Worm (Caenorhabditis elegans) whole organism, L4 larva: ENCODE measurements around the gene sart-3.
A peak's percentile ranks its signal among the peaks of the same experiment; 100 is the strongest.

ENCODE experiments used
- D1046.2 ChIP-seq: fragments of 200-800 bp; sonication (Bioruptor generic); IDR thresholded peaks from 2 replicates; pipeline ENCODE4 v1.3.6; 2022; ENCODE audit warnings: missing genetic modification characterization, missing compliant biosample characterization
- F10B5.3 ChIP-seq: sonication (generic microtip); optimal IDR thresholded peaks from 2 replicates; lab custom pipeline; 2016; ENCODE audit warnings: mild to moderate bottlenecking, missing genetic modification characterization, missing compliant biosample characterization
- F26F4.8 ChIP-seq: fragments of 200-800 bp; sonication (Bioruptor generic); conservative IDR thresholded peaks from 2 replicates; pipeline ENCODE4 v1.3.6; 2022; ENCODE audit warnings: missing genetic modification characterization, missing compliant biosample characterization
- F37D6.2 ChIP-seq: sonication (generic microtip); optimal IDR thresholded peaks from 2 replicates; lab custom pipeline; 2016; ENCODE audit warnings: mild to moderate bottlenecking, missing genetic modification characterization, missing compliant biosample characterization
- Y48G9A.11 ChIP-seq: fragments of 200-800 bp; sonication (Bioruptor generic); IDR thresholded peaks from 2 replicates; pipeline ENCODE4 v1.3.6; 2022; ENCODE audit warnings: missing genetic modification reagents, missing genetic modification characterization, missing compliant biosample characterization
- Y5F2A.4 ChIP-seq: fragments of 200-800 bp; sonication (Bioruptor generic); optimal IDR thresholded peaks from 2 replicates; lab custom pipeline; 2018; ENCODE audit warnings: mild to moderate bottlenecking, missing genetic modification characterization, missing compliant biosample characterization
- Y75B8A.6 ChIP-seq: fragments of 200-800 bp; sonication (Bioruptor generic); IDR thresholded peaks from 2 replicates; pipeline ENCODE4 v1.3.6; 2022; ENCODE audit warnings: missing genetic modification reagents, missing genetic modification characterization, missing compliant biosample characterization
- ZK337.2 ChIP-seq: fragments of 200-800 bp; sonication (Bioruptor generic); IDR thresholded peaks from 2 replicates; pipeline ENCODE4 v1.3.6; 2022; ENCODE audit warnings: missing genetic modification reagents, missing genetic modification characterization, missing compliant biosample characterization
- aha-1 ChIP-seq: fragments of 150-350 bp; peaks from one replicate; lab custom pipeline; 2014; ENCODE audit warnings: missing biosample characterization, missing genetic modification characterization
- attf-4 ChIP-seq: sonication (generic microtip); optimal IDR thresholded peaks from 3 replicates; lab custom pipeline; 2017; ENCODE audit warnings: missing biosample characterization, missing genetic modification characterization
- ceh-20 ChIP-seq: fragments of 200-800 bp; sonication (Bioruptor generic); IDR thresholded peaks from 2 replicates; pipeline ENCODE4 v1.3.6; 2022; ENCODE audit warnings: missing genetic modification reagents, missing genetic modification characterization, missing compliant biosample characterization
- ceh-28 ChIP-seq: fragments of 150-350 bp; optimal IDR thresholded peaks from 2 replicates; lab custom pipeline; 2014; ENCODE audit warnings: missing biosample characterization, missing genetic modification reagents, missing genetic modification characterization
- ceh-44 ChIP-seq: fragments of 200-800 bp; sonication (Bioruptor generic); IDR thresholded peaks from 2 replicates; pipeline ENCODE4 v1.3.6; 2022; ENCODE audit warnings: missing genetic modification reagents, missing genetic modification characterization, missing compliant biosample characterization
- ceh-82 ChIP-seq: sonication (generic microtip); optimal IDR thresholded peaks from 2 replicates; lab custom pipeline; 2017; ENCODE audit warnings: missing biosample characterization, missing genetic modification characterization
- ces-1 ChIP-seq: fragments of 150-350 bp; sonication (generic microtip); optimal IDR thresholded peaks from 4 replicates; lab custom pipeline; 2014; ENCODE audit warnings: missing biosample characterization, missing genetic modification reagents, missing genetic modification characterization
- daf-12 ChIP-seq: fragments of 150-350 bp; optimal IDR thresholded peaks from 2 replicates; lab custom pipeline; 2014; ENCODE audit warnings: missing biosample characterization, missing genetic modification reagents, missing genetic modification characterization
- daf-16 ChIP-seq, 3 experiments: sonication (generic microtip); optimal IDR thresholded peaks; 2 replicates each; lab custom pipeline; 2016 to 2017; ENCODE audit warnings: missing genetic modification characterization in 3 of 3, missing genetic modification reagents in 3 of 3, mild to moderate bottlenecking in 2 of 3, missing compliant biosample characterization in 2 of 3, missing biosample characterization in 1 of 3, moderate library complexity in 1 of 3
- dmd-6 ChIP-seq: fragments of 200-800 bp; sonication (Bioruptor generic); IDR thresholded peaks from 2 replicates; pipeline ENCODE4 v1.3.6; 2022; ENCODE audit warnings: missing genetic modification reagents, missing genetic modification characterization, missing compliant biosample characterization
- dmd-8 ChIP-seq: fragments of 200-800 bp; sonication (Bioruptor generic); IDR thresholded peaks from 2 replicates; pipeline ENCODE4 v1.3.6; 2022; ENCODE audit warnings: missing genetic modification characterization, missing compliant biosample characterization
- dpl-1 ChIP-seq: fragments of 150-350 bp; optimal IDR thresholded peaks from 2 replicates; lab custom pipeline; 2014; ENCODE audit warnings: missing biosample characterization, missing genetic modification reagents, missing genetic modification characterization
- dve-1 ChIP-seq: sonication (generic microtip); optimal IDR thresholded peaks from 2 replicates; lab custom pipeline; 2017; ENCODE audit warnings: antibody characterized with exemption, mild to moderate bottlenecking, missing genetic modification characterization, missing compliant biosample characterization; ENCODE audit not compliant: insufficient read depth
- egl-27 ChIP-seq: sonication (generic microtip); optimal IDR thresholded peaks from 3 replicates; lab custom pipeline; 2017; ENCODE audit warnings: missing biosample characterization, missing genetic modification reagents, missing genetic modification characterization
- fkh-10 ChIP-seq: fragments of 150-350 bp; optimal IDR thresholded peaks from 2 replicates; lab custom pipeline; 2014; ENCODE audit warnings: missing biosample characterization, missing genetic modification reagents, missing genetic modification characterization
- fos-1 ChIP-seq: fragments of 150-350 bp; optimal IDR thresholded peaks from 2 replicates; lab custom pipeline; 2014; ENCODE audit warnings: missing biosample characterization, missing genetic modification characterization
- gei-8 ChIP-seq: fragments of 200-800 bp; sonication (Bioruptor generic); optimal IDR thresholded peaks from 2 replicates; lab custom pipeline; 2018; ENCODE audit warnings: mild to moderate bottlenecking, missing genetic modification characterization, missing compliant biosample characterization
- hlh-30 ChIP-seq: sonication (generic microtip); optimal IDR thresholded peaks from 2 replicates; lab custom pipeline; 2017; ENCODE audit warnings: antibody characterized with exemption, mild to moderate bottlenecking, missing genetic modification characterization, missing compliant biosample characterization; ENCODE audit not compliant: insufficient read depth
- lin-1 ChIP-seq: fragments of 200-800 bp; sonication (Bioruptor generic); IDR thresholded peaks from 2 replicates; pipeline ENCODE4 v1.3.6; 2022; ENCODE audit warnings: missing genetic modification reagents, missing genetic modification characterization, missing compliant biosample characterization
- lin-15B ChIP-seq: fragments of 150-350 bp; sonication (generic microtip); optimal IDR thresholded peaks from 3 replicates; lab custom pipeline; 2014; ENCODE audit warnings: missing biosample characterization, missing genetic modification characterization
- lin-29 ChIP-seq: fragments of 200-800 bp; sonication (Bioruptor generic); IDR thresholded peaks from 2 replicates; pipeline ENCODE4 v1.3.6; 2022; ENCODE audit warnings: missing genetic modification reagents, missing genetic modification characterization, missing compliant biosample characterization
- lin-39 ChIP-seq: fragments of 150-350 bp; optimal IDR thresholded peaks from 2 replicates; lab custom pipeline; 2014; ENCODE audit warnings: missing biosample characterization, missing genetic modification reagents, missing genetic modification characterization
- lir-3 ChIP-seq: sonication (generic microtip); optimal IDR thresholded peaks from 2 replicates; lab custom pipeline; 2016; ENCODE audit warnings: mild to moderate bottlenecking, missing genetic modification characterization, missing compliant biosample characterization
- lsy-2 ChIP-seq, 2 experiments: fragments of 150-350 bp in 1 of 2; sonication (generic microtip) in 1 of 2; optimal IDR thresholded peaks; 2 replicates each; lab custom pipeline; 2014 to 2017; ENCODE audit warnings: missing biosample characterization in 2 of 2, missing genetic modification characterization in 2 of 2
- mdl-1 ChIP-seq, 2 experiments: fragments of 150-350 bp in 1 of 2; sonication (generic microtip) in 1 of 2; optimal IDR thresholded peaks; 2 replicates each; lab custom pipeline; 2014 to 2017; ENCODE audit warnings: missing biosample characterization in 2 of 2, missing genetic modification characterization in 2 of 2
- mdt-29 ChIP-seq: fragments of 200-800 bp; sonication (Bioruptor generic); IDR thresholded peaks from 2 replicates; pipeline ENCODE4 v1.3.6; 2022; ENCODE audit warnings: missing genetic modification reagents, missing genetic modification characterization, missing compliant biosample characterization
- mxl-3 ChIP-seq: fragments of 200-800 bp; sonication (Bioruptor generic); optimal IDR thresholded peaks from 2 replicates; lab custom pipeline; 2018; ENCODE audit warnings: mild to moderate bottlenecking, missing genetic modification characterization, missing compliant biosample characterization
- nhr-28 ChIP-seq: fragments of 150-350 bp; optimal IDR thresholded peaks from 2 replicates; lab custom pipeline; 2014; ENCODE audit warnings: missing biosample characterization, missing genetic modification characterization
- nhr-6 ChIP-seq: fragments of 150-350 bp; optimal IDR thresholded peaks from 2 replicates; lab custom pipeline; 2014; ENCODE audit warnings: missing biosample characterization, missing genetic modification characterization
- nhr-76 ChIP-seq: fragments of 150-350 bp; optimal IDR thresholded peaks from 2 replicates; lab custom pipeline; 2014; ENCODE audit warnings: missing biosample characterization, missing genetic modification characterization
- php-3 ChIP-seq: fragments of 200-800 bp; sonication (Bioruptor generic); IDR thresholded peaks from 2 replicates; pipeline ENCODE4 v1.3.6; 2022; ENCODE audit warnings: missing genetic modification reagents, missing genetic modification characterization, missing compliant biosample characterization
- rbr-2 ChIP-seq: sonication (generic microtip); optimal IDR thresholded peaks from 2 replicates; lab custom pipeline; 2016; ENCODE audit warnings: missing genotype, missing genetic modification characterization, missing compliant biosample characterization
- saeg-2 ChIP-seq: fragments of 200-800 bp; sonication (Bioruptor generic); IDR thresholded peaks from 2 replicates; pipeline ENCODE4 v1.3.6; 2022; ENCODE audit warnings: missing genetic modification reagents, missing genetic modification characterization, missing compliant biosample characterization
- set-16 ChIP-seq: fragments of 200-800 bp; sonication (Bioruptor generic); IDR thresholded peaks from 2 replicates; pipeline ENCODE4 v1.3.6; 2022; ENCODE audit warnings: missing genetic modification reagents, missing genetic modification characterization, missing compliant biosample characterization
- skn-1 ChIP-seq: fragments of 150-350 bp; optimal IDR thresholded peaks from 2 replicates; lab custom pipeline; 2014; ENCODE audit warnings: missing biosample characterization, missing genetic modification characterization
- spr-1 ChIP-seq: sonication (generic microtip); optimal IDR thresholded peaks from 2 replicates; lab custom pipeline; 2016; ENCODE audit warnings: mild to moderate bottlenecking, missing genetic modification characterization, missing compliant biosample characterization
- spr-3 ChIP-seq: fragments of 200-800 bp; sonication (Bioruptor generic); optimal IDR thresholded peaks from 2 replicates; lab custom pipeline; 2018; ENCODE audit warnings: mild to moderate bottlenecking, missing genetic modification characterization, missing compliant biosample characterization
- tag-97 ChIP-seq: fragments of 200-800 bp; sonication (Bioruptor generic); IDR thresholded peaks from 2 replicates; pipeline ENCODE4 v1.3.6; 2022; ENCODE audit warnings: missing genetic modification characterization, missing compliant biosample characterization
- tra-1 ChIP-seq: fragments of 200-800 bp; sonication (Bioruptor generic); IDR thresholded peaks from 2 replicates; pipeline ENCODE4 v1.3.6; 2022; ENCODE audit warnings: missing genetic modification reagents, missing genetic modification characterization, missing compliant biosample characterization
- unc-130 ChIP-seq: sonication (generic microtip); optimal IDR thresholded peaks from 2 replicates; lab custom pipeline; 2016; ENCODE audit warnings: missing genetic modification reagents, missing genetic modification characterization, missing compliant biosample characterization
- vab-7 ChIP-seq: fragments of 200-800 bp; sonication (Bioruptor generic); IDR thresholded peaks from 2 replicates; pipeline ENCODE4 v1.3.6; 2022; ENCODE audit warnings: missing genetic modification reagents, missing genetic modification characterization, missing compliant biosample characterization
- ztf-7 ChIP-seq: fragments of 150-350 bp; optimal IDR thresholded peaks from 2 replicates; lab custom pipeline; 2014; ENCODE audit warnings: missing biosample characterization, missing genetic modification characterization

sart-3 gene

ce11 chrIV:11310624-11311023 lies 22.1 kb downstream of the sart-3 start, which contains the start of gene znf-207 (continued):
- TF ChIP-seq F10B5.3 (tag; lab: Kevin White, UChicago): no peak
- TF ChIP-seq attf-4 (tag; lab: Kevin White, UChicago): no peak
- no peak for TF ChIP-seq saeg-2 (GFP tag; lab: Robert Waterston, UW)
- TF ChIP-seq dpl-1: peak; percentile 19
- TF ChIP-seq fkh-10: peak; percentile 23
- TF ChIP-seq ceh-28 (tag; lab: Kevin White, UChicago): no peak
- TF ChIP-seq lin-29 (GFP tag; lab: Robert Waterston, UW): no peak
- peak; percentile 1 for TF ChIP-seq dve-1 (tag; lab: Kevin White, UChicago)
- no peak for TF ChIP-seq dmd-6 (GFP tag; lab: Robert Waterston, UW)
- no peak for TF ChIP-seq lin-15B (tag; lab: Kevin White, UChicago)
- TF ChIP-seq Y75B8A.6 (GFP tag; lab: Robert Waterston, UW): no peak
- TF ChIP-seq ceh-82 (tag; lab: Kevin White, UChicago): no peak
- no peak for TF ChIP-seq spr-1 (tag; lab: Kevin White, UChicago)
- TF ChIP-seq D1046.2 (GFP tag; lab: Robert Waterston, UW): no peak
- TF ChIP-seq spr-3 (GFP tag; lab: Kevin White, UChicago): no peak
- peak; percentile 27 for TF ChIP-seq mxl-3 (GFP tag; lab: Kevin White, UChicago)
- TF ChIP-seq Y48G9A.11 (GFP tag; lab: Robert Waterston, UW): no peak
- no peak for TF ChIP-seq ztf-7 (tag; lab: Kevin White, UChicago)
- no peak for TF ChIP-seq lin-39 (tag; lab: Kevin White, UChicago)
- TF ChIP-seq ces-1 (GFP tag; lab: Kevin White, UChicago): peak; percentile 80
- TF ChIP-seq set-16: no peak
- TF ChIP-seq egl-27 (tag; lab: Kevin White, UChicago): no peak
- TF ChIP-seq rbr-2 (tag; lab: Kevin White, UChicago): peak; percentile 13
- TF ChIP-seq tag-97: no peak
- TF ChIP-seq nhr-76 (tag; lab: Kevin White, UChicago): no peak
- no peak for TF ChIP-seq vab-7 (GFP tag; lab: Robert Waterston, UW)
- peak in 1 of 2 experiments; percentile 67 for TF ChIP-seq lsy-2 (tag; optimal IDR thresholded peaks at IDR 0.05; lab: Kevin White, UChicago)
- TF ChIP-seq ZK337.2 (GFP tag; lab: Robert Waterston, UW): no peak
- no peak for TF ChIP-seq ceh-20 (GFP tag; lab: Robert Waterston, UW)

- TF ChIP-seq daf-12 (tag; lab: Kevin White, UChicago) (no peak), tra-1 (GFP tag; lab: Robert Waterston, UW) (no peak), F37D6.2 (no peak), Y5F2A.4 (GFP tag; lab: Kevin White, UChicago) (no peak), saeg-2 (GFP tag; lab: Robert Waterston, UW) (no peak), skn-1 (tag; lab: Kevin White, UChicago) (no peak), fos-1 (tag; lab: Kevin White, UChicago) (no peak), dmd-6 (GFP tag; lab: Robert Waterston, UW) (no peak), lin-1 (no peak), dmd-8 (no peak), aha-1 (tag; lab: Kevin White, UChicago) (peak; percentile 16), hlh-30 (no peak), unc-130 (GFP tag; lab: Kevin White, UChicago) (no peak), lir-3 (tag; lab: Kevin White, UChicago) (no peak), mdt-29 (GFP tag; lab: Robert Waterston, UW) (no peak), ceh-44 (GFP tag; lab: Robert Waterston, UW) (no peak), php-3 (GFP tag; lab: Robert Waterston, UW) (no peak), nhr-76 (tag; lab: Kevin White, UChicago) (no peak), lsy-2 (tag; optimal IDR thresholded peaks at IDR 0.05; lab: Kevin White, UChicago) (peak in 1 of 2 experiments; percentile 51), mdl-1 (tag; optimal IDR thresholded peaks at IDR 0.05; lab: Kevin White, UChicago) (no peak), Y48G9A.11 (GFP tag; lab: Robert Waterston, UW) (no peak), gei-8 (no peak), daf-16 (GFP tag; optimal IDR thresholded peaks at IDR 0.05; lab: Kevin White, UChicago) (no peak), daf-16 (tag; optimal IDR thresholded peaks at IDR 0.05; lab: Kevin White, UChicago) (no peak), nhr-28 (no peak), F26F4.8 (GFP tag; lab: Robert Waterston, UW) (no peak), nhr-6 (tag; lab: Kevin White, UChicago) (peak; percentile 72)
These were observed 25.0 kb downstream of the sart-3 start for ce11 chrIV:11307770-11308169.
